Fruit fly (Drosophila melanogaster): Measurements from ENCODE around the gene scny.

DNA sequence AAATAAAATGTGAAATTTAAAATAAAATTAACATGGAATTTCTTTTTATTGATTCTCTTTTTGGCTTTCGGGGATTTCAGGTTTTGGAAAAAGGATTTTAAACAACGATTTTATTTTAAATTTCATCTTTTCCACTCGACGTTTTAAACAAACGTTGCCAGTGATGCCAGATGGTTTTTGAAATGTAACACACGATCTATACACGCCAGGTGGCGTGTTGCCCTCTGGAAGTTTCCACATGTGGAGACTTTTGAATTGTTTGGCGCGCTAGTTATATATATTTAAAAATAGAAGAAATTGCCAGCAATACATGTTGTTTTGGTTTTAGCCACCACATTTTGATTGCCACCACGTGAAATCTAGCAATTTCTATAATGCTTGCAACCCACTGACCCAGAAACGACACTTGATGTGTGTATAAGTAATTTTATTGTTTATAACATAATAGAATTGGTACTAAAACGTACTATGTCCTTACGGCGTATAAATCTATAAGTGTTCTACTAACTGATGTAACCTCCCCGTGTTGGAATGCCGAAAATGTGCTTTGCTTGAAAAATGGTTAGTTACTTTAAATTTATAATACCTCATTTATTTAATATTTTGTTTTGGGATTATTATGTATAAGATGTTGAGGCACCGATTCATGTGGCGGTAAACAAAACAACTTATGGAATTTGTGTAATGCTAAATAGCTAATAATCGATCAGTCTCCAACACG, 19.0 kb upstream of the scny start:
- peak; percentile 86 to 96 for TF ChIP-seq CTCF (optimal IDR thresholded peaks at IDR 0.05)
- TF ChIP-seq CG8478 (optimal IDR thresholded peaks at IDR 0.05): no peak
